Fruit fly (Drosophila melanogaster): ENCODE data around the gene ND-42.

Gene ND-42

DNA sequence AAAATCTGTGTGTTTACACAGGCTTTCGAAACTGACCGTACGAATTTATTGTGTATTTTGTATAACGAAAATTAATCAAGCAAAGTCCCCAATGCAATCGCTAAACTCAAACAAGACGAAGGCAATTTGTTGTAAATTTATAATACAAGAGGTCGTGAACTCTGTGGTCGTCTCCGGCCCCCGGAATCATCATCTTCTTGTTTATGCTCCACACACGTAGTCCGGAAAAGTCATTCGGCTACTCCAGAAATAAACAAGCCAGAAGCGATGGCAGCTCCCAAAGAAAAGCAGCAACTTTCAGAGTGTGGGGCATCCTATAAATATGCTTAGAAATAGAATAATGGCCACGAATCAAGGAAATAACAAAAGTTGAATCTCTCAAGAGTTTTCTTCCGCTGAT, 25.7 kb downstream of the ND-42 start:
- TF ChIP-seq Ets98B (GFP tag; IDR thresholded peaks at IDR 0.05) (no peak), CG17806 (tag; optimal IDR thresholded peaks at IDR 0.05) (no peak), CG4496 (GFP tag; IDR thresholded peaks at IDR 0.05) (no peak), CG14655 (GFP tag; optimal IDR thresholded peaks at IDR 0.05) (no peak), CG10348 (GFP tag; IDR thresholded peaks at IDR 0.05) (no peak), Pif1B (GFP tag; optimal IDR thresholded peaks at IDR 0.05) (no peak), Snoo (tag; optimal IDR thresholded peaks at IDR 0.05) (no peak), rn (GFP tag; IDR thresholded peaks at IDR 0.05) (no peak), CG12605 (GFP tag; IDR thresholded peaks at IDR 0.05) (no peak), fd96Ca (GFP tag; IDR thresholded peaks at IDR 0.05) (no peak), CG34367 (tag; optimal IDR thresholded peaks at IDR 0.05) (no peak), Pif1A (GFP tag; optimal IDR thresholded peaks at IDR 0.05) (no peak)

DNA sequence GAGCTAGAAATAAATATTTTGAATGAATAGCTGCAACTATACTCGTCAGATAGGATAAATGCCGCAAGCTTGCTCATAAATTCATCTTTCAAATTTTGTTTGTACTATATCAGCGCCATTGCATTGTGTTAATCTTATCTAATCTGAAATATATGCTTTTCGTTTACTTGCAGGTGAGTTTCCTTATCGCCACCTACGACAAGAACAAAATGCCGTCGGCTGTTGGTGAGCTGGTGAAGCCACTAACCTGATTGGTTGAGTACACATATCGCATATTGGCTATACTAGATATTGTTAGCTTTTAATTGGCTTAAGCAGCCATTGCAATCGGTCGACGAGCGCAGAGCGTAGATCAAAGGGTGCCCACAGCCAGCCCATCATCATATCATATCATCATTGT, 26.2 kb downstream of the ND-42 start:
- TF ChIP-seq Pif1B (GFP tag; optimal IDR thresholded peaks at IDR 0.05), result no peak

DNA sequence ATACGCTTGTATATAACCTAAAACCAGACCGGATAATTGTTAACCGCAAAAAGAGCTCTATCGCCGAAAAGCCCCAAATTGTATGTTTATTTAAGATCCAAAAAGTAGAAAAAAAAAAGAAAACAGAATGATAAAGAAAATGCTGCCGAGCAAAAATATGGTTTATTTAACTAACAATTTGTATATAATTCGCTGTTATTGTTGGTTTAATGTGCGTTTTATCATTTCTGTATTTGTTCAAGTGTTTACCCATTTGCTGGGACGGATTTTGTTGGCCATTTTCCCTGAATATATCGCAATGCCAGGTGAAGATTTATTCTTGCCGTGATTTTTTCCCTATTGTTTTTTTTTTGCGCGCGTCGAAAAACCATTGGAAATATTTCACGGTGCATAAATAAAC, 29.6 kb downstream of the ND-42 start:
- TF ChIP-seq EcR (GFP tag; optimal IDR thresholded peaks at IDR 0.05), result no peak
- no peak for TF ChIP-seq CG4496 (GFP tag; IDR thresholded peaks at IDR 0.05)
- no peak for TF ChIP-seq gl (tag; optimal IDR thresholded peaks at IDR 0.05)
- no peak for TF ChIP-seq CG34367 (tag; optimal IDR thresholded peaks at IDR 0.05)
- TF ChIP-seq CG13204 (GFP tag; optimal IDR thresholded peaks at IDR 0.05), result no peak
- no peak for TF ChIP-seq CG15710 (tag; optimal IDR thresholded peaks at IDR 0.05)
- TF ChIP-seq D1 (tag; optimal IDR thresholded peaks at IDR 0.05), result no peak
- TF ChIP-seq CG9948 (tag; optimal IDR thresholded peaks at IDR 0.05), result no peak
- no peak for TF ChIP-seq CG32121 (GFP tag; IDR thresholded peaks at IDR 0.05)
- TF ChIP-seq Snoo (tag; optimal IDR thresholded peaks at IDR 0.05), result no peak
- no peak for TF ChIP-seq CG12605 (GFP tag; IDR thresholded peaks at IDR 0.05)
- no peak for TF ChIP-seq rn (GFP tag; IDR thresholded peaks at IDR 0.05)
- no peak for TF ChIP-seq Ets98B (GFP tag; IDR thresholded peaks at IDR 0.05)
- no peak for TF ChIP-seq Pif1B (GFP tag; optimal IDR thresholded peaks at IDR 0.05)
- TF ChIP-seq CG10348 (GFP tag; IDR thresholded peaks at IDR 0.05), result no peak
- no peak for TF ChIP-seq CG17806 (tag; optimal IDR thresholded peaks at IDR 0.05)
- TF ChIP-seq CG8159 (tag; optimal IDR thresholded peaks at IDR 0.05), result no peak

- TF ChIP-seq Pif1B (GFP tag; optimal IDR thresholded peaks at IDR 0.05) (peak; percentile 20), CG8159 (tag; optimal IDR thresholded peaks at IDR 0.05) (no peak)
Measured at dm6 chr3R:22066440-22066839, 38.9 kb downstream of the ND-42 start.

- TF ChIP-seq D1 (tag; optimal IDR thresholded peaks at IDR 0.05) (no peak), CG32121 (GFP tag; IDR thresholded peaks at IDR 0.05) (no peak), fd96Ca (GFP tag; IDR thresholded peaks at IDR 0.05) (no peak)
Measured at dm6 chr3R:22067235-22067634, 39.7 kb downstream of the ND-42 start.

DNA sequence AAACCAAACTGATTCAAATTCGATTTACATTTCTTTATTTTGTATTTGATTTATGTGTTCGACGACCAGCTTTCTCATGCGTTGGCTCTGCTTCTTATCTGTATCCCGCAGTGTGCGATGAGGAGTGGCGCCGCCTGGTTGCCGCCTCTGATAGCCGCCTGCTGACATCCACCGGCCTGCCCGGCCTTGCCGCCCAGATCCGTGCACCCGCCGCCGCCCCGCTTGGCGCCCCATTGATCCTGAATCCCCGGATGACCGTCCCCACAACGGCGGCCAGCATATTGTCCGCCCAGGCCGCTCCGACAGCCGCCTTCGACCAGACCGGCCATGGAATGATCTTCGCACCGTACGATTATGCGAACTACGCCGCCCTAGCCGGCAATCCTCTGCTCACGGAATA, 44.1 kb downstream of the ND-42 start:
- TF ChIP-seq CG34367 (tag; optimal IDR thresholded peaks at IDR 0.05) (no peak), CG13204 (GFP tag; optimal IDR thresholded peaks at IDR 0.05) (no peak), Pif1B (GFP tag; optimal IDR thresholded peaks at IDR 0.05) (no peak), gl (tag; optimal IDR thresholded peaks at IDR 0.05) (no peak), CG15710 (tag; optimal IDR thresholded peaks at IDR 0.05) (no peak), CG14655 (GFP tag; optimal IDR thresholded peaks at IDR 0.05) (no peak), rn (GFP tag; IDR thresholded peaks at IDR 0.05) (no peak), CG4496 (GFP tag; IDR thresholded peaks at IDR 0.05) (no peak), CG8159 (tag; optimal IDR thresholded peaks at IDR 0.05) (no peak), CG12605 (GFP tag; IDR thresholded peaks at IDR 0.05) (no peak), EcR (GFP tag; optimal IDR thresholded peaks at IDR 0.05) (no peak), fd96Ca (GFP tag; IDR thresholded peaks at IDR 0.05) (no peak), Ets98B (GFP tag; IDR thresholded peaks at IDR 0.05) (no peak)

- TF ChIP-seq CG9948 (tag; optimal IDR thresholded peaks at IDR 0.05) (no peak), rn (GFP tag; IDR thresholded peaks at IDR 0.05) (no peak)
Measured at dm6 chr3R:22072553-22072952, 45.0 kb downstream of the ND-42 start.

All from whole organism, pupa.